Worm (Caenorhabditis elegans): Measurements from ENCODE around the gene ceh-79.

ce11 chrV:13301443-13301842 lies at the start of gene ceh-79:
- no peak for TF ChIP-seq lin-39 (tag; optimal IDR thresholded peaks at IDR 0.05)
- TF ChIP-seq nhr-77 (tag; optimal IDR thresholded peaks at IDR 0.05): no peak
- no peak for TF ChIP-seq snpc-4 (tag; optimal IDR thresholded peaks at IDR 0.05)
- no peak for TF ChIP-seq nhr-25 (tag; optimal IDR thresholded peaks at IDR 0.05)
- no peak for TF ChIP-seq elt-1 (tag; optimal IDR thresholded peaks at IDR 0.05)
